Worm (Caenorhabditis elegans) whole organism, early embryonic: Measurements from ENCODE around the gene nol-9.

Source experiments
- F13C5.2 ChIP-seq: sonication (generic microtip); optimal IDR thresholded peaks from 2 replicates; lab custom pipeline; 2017; ENCODE audit warnings: mild to moderate bottlenecking, missing genetic modification characterization, inconsistent platforms, missing compliant biosample characterization
- ama-1 ChIP-seq: fragments of 150-350 bp; optimal IDR thresholded peaks from 2 replicates; lab custom pipeline; 2014
- flt-1 ChIP-seq: fragments of 200-800 bp; sonication (Bioruptor generic); IDR thresholded peaks from 2 replicates; pipeline ENCODE4 v1.3.6; 2022; ENCODE audit warnings: missing genetic modification characterization, missing compliant biosample characterization
- pes-1 ChIP-seq: fragments of 200-800 bp; sonication (Bioruptor generic); IDR thresholded peaks from 2 replicates; pipeline ENCODE4 v1.3.6; 2022; ENCODE audit warnings: missing genetic modification reagents, missing genetic modification characterization, missing compliant biosample characterization
- scrt-1 ChIP-seq: fragments of 200-800 bp; sonication (Bioruptor generic); IDR thresholded peaks from 2 replicates; pipeline ENCODE4 v1.3.6; 2022; ENCODE audit warnings: missing genetic modification characterization, missing compliant biosample characterization

DNA sequence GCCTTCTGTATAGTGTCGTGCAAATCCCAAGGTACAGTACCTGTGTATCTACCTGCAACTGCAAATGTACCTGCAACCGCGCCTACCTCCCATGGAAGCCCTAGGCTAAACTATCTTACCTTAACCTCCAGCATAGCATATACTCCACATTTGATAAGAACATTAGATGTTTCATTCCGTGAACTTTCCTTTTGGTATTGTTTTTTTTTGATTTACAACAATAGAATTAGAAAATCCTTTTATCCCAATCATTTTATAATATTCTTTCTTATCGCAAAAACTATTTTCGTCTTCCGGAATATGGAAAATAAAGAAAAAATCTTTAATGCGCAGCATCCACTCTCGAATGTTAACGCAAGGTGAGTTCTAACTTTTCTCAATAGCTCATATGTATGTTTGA lies 51.8 kb downstream of the nol-9 start, which contains the start of gene Y38H8A.2:
- TF ChIP-seq scrt-1 (GFP tag; lab: Robert Waterston, UW) (no peak), pes-1 (GFP tag; lab: Robert Waterston, UW) (no peak), ama-1 (lab: Kevin White, UChicago) (no peak), F13C5.2 (no peak), flt-1 (GFP tag; lab: Robert Waterston, UW) (no peak)
